Fruit fly (Drosophila melanogaster) whole organism, wandering third instar larva: ENCODE measurements around the gene Vps29.

Experiments used
- CG9705 ChIP-seq: fragments of 200-800 bp; sonication (Bioruptor generic); optimal IDR thresholded peaks from 2 replicates; lab custom pipeline; 2018; ENCODE audit warnings: missing biosample characterization, mild to moderate bottlenecking, missing genetic modification characterization
- Hnf4 ChIP-seq: fragments of 200-800 bp; sonication (Bioruptor generic); optimal IDR thresholded peaks from 2 replicates; lab custom pipeline; 2016; ENCODE audit warnings: missing biosample characterization, mild to moderate bottlenecking, missing genetic modification characterization
- Hr78 ChIP-seq: fragments of >200 bp; optimal IDR thresholded peaks from 2 replicates; lab custom pipeline; 2017; ENCODE audit warnings: missing biosample characterization, missing genetic modification characterization
- Hr83 ChIP-seq: fragments of 200-300 bp; sonication (Bioruptor generic); optimal IDR thresholded peaks from 2 replicates; lab custom pipeline; 2016; ENCODE audit warnings: missing biosample characterization, mild to moderate bottlenecking, missing genetic modification characterization, moderate library complexity; ENCODE audit not compliant: poor library complexity, severe bottlenecking
- Jra ChIP-seq: sonication (Bioruptor generic); optimal IDR thresholded peaks from 2 replicates; lab custom pipeline; 2016; ENCODE audit warnings: missing biosample characterization, missing genetic modification characterization
- Rel ChIP-seq, 2 experiments: fragments of 200-800 bp; sonication (Bioruptor generic) in 1 of 2; optimal IDR thresholded peaks; 2 replicates in 1 of 2; 3 replicates in 1 of 2; lab custom pipeline; 2016 to 2019; ENCODE audit warnings: mild to moderate bottlenecking in 2 of 2, missing biosample characterization in 2 of 2, missing genetic modification characterization in 2 of 2, moderate library complexity in 1 of 2
- br ChIP-seq: fragments of 200-800 bp; sonication (Bioruptor generic); optimal IDR thresholded peaks from 2 replicates; lab custom pipeline; 2016; ENCODE audit warnings: missing biosample characterization, missing genetic modification characterization
- dl ChIP-seq, 2 experiments: fragments of 175-275, 200-275 bp in 1 of 2; fragments of 200-275 bp in 1 of 2; sonication (Bioruptor generic); optimal IDR thresholded peaks; lab custom pipeline; 2018; ENCODE audit warnings: mild to moderate bottlenecking in 2 of 2, missing biosample characterization in 2 of 2, missing genetic modification characterization in 2 of 2, moderate library complexity in 2 of 2; ENCODE audit not compliant: partially characterized antibody in 2 of 2, insufficient read depth in 1 of 2
- h ChIP-seq: fragments of 200-800 bp; sonication (Bioruptor generic); optimal IDR thresholded peaks from 3 replicates; lab custom pipeline; 2016; ENCODE audit warnings: missing biosample characterization, mild to moderate bottlenecking, missing genetic modification characterization
- jim ChIP-seq: fragments of 175-275, 200-325 bp; sonication (Bioruptor generic); optimal IDR thresholded peaks from 2 replicates; lab custom pipeline; 2016; ENCODE audit warnings: missing biosample characterization, mild to moderate bottlenecking, missing genetic modification characterization
- lola ChIP-seq: fragments of >200 bp; optimal IDR thresholded peaks from 2 replicates; lab custom pipeline; 2017; ENCODE audit warnings: missing biosample characterization, missing genetic modification characterization
- pan ChIP-seq: fragments of >200 bp; optimal IDR thresholded peaks from 2 replicates; lab custom pipeline; 2017

DNA sequence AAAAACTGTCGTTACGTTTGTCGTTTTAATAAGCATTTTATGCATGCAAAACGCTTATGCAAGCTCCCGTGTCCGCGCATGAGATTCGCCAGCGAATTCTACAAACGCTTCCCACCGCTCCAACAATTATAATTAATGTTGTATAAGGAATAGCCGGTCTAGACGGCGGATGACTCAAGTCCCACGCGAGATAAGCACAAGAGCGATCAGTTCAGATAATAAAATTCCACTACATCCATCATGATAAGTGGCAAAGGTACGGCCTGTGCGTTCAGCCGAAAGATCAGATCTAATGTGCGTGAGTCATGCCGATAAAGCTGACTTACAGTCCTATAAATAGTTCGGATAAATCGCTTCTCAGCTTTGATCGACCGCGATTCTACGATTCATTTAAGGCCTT, 24.0 kb upstream of the Vps29 start:
- TF ChIP-seq lola (GFP tag; lab: Kevin White, UChicago) = no peak
- TF ChIP-seq Hnf4 (GFP tag; lab: Kevin White, UChicago) = no peak
- TF ChIP-seq h (GFP tag; lab: Kevin White, UChicago) = no peak
- no peak for TF ChIP-seq CG9705 (GFP tag; lab: Kevin White, UChicago)
- no peak for TF ChIP-seq Jra (GFP tag; lab: Kevin White, UChicago)
- no peak for TF ChIP-seq dl (GFP tag; optimal IDR thresholded peaks at IDR 0.05; lab: Kevin White, UChicago; ENCODE audit: insufficient read depth in 1 of 2, partially characterized antibody in 2 of 2)
- TF ChIP-seq jim (GFP tag; lab: Kevin White, UChicago) = no peak
- TF ChIP-seq Rel (GFP tag; optimal IDR thresholded peaks at IDR 0.05; lab: Kevin White, UChicago) = no peak
- no peak for TF ChIP-seq Rel (tag; optimal IDR thresholded peaks at IDR 0.05; lab: Kevin White, UChicago)
- TF ChIP-seq Hr78 (GFP tag; lab: Kevin White, UChicago) = no peak
- TF ChIP-seq Hr83 = no peak
- no peak for TF ChIP-seq br
- no peak for TF ChIP-seq pan (lab: Kevin White, UChicago)
